Fruit fly (Drosophila melanogaster): Measurements from ENCODE around the gene Tgs1.
A peak's percentile ranks its signal among the peaks of the same experiment; 100 is the strongest.

Tgs1 gene

dm6 chr3R:18298298-18298899, 43.1 kb downstream of the Tgs1 start (continued):
- TF ChIP-seq CG15479 (GFP tag; optimal IDR thresholded peaks at IDR 0.05) = peak; percentile 53
- no peak for TF ChIP-seq dmrt99B (tag; optimal IDR thresholded peaks at IDR 0.05)
- no peak for TF ChIP-seq dan (GFP tag; IDR thresholded peaks at IDR 0.05)
- peak; percentile 40 for TF ChIP-seq CG11398 (GFP tag; optimal IDR thresholded peaks at IDR 0.05)
- TF ChIP-seq aop (GFP tag; IDR thresholded peaks at IDR 0.05) = no peak
- TF ChIP-seq sug (tag; optimal IDR thresholded peaks at IDR 0.05) = no peak
- no peak for TF ChIP-seq CG15073 (GFP tag; optimal IDR thresholded peaks at IDR 0.05)
- no peak for TF ChIP-seq E2f1 (GFP tag; IDR thresholded peaks at IDR 0.05)
- peak; percentile 2 for TF ChIP-seq CG18764 (GFP tag; optimal IDR thresholded peaks at IDR 0.05)
- no peak for TF ChIP-seq eve (GFP tag; optimal IDR thresholded peaks at IDR 0.05)
- peak; percentile 67 for TF ChIP-seq MESR4 (GFP tag; optimal IDR thresholded peaks at IDR 0.05)
- TF ChIP-seq knrl (GFP tag; IDR thresholded peaks at IDR 0.05; ENCODE audit: partially characterized antibody) = no peak
- TF ChIP-seq Myb (GFP tag; optimal IDR thresholded peaks at IDR 0.05) = no peak
- TF ChIP-seq CG4424 (GFP tag; optimal IDR thresholded peaks at IDR 0.05) = no peak
- no peak for TF ChIP-seq Neu2 (GFP tag; optimal IDR thresholded peaks at IDR 0.05; ENCODE audit: borderline replicate concordance)
- TF ChIP-seq CG2875 (GFP tag; optimal IDR thresholded peaks at IDR 0.05) = peak; percentile 3
- TF ChIP-seq Lpt (GFP tag; optimal IDR thresholded peaks at IDR 0.05) = no peak
- no peak for TF ChIP-seq fd64A (GFP tag; optimal IDR thresholded peaks at IDR 0.05)
- no peak for TF ChIP-seq CG14965 (GFP tag; optimal IDR thresholded peaks at IDR 0.05; ENCODE audit: borderline replicate concordance)
- no peak for TF ChIP-seq Oaz (GFP tag; IDR thresholded peaks at IDR 0.05)
- no peak for TF ChIP-seq CG8388 (GFP tag; optimal IDR thresholded peaks at IDR 0.05)
- TF ChIP-seq jigr1 (GFP tag; IDR thresholded peaks at IDR 0.05) = no peak
- TF ChIP-seq CG31388 (GFP tag; optimal IDR thresholded peaks at IDR 0.05) = no peak
- no peak for TF ChIP-seq D19A (tag; optimal IDR thresholded peaks at IDR 0.05)
- no peak for TF ChIP-seq Dek (tag; optimal IDR thresholded peaks at IDR 0.05)
- peak; percentile 23 for TF ChIP-seq chn (GFP tag; optimal IDR thresholded peaks at IDR 0.05)
- peak; percentile 11 for TF ChIP-seq gcm2 (GFP tag; optimal IDR thresholded peaks at IDR 0.05)
- TF ChIP-seq CG15601 (tag; optimal IDR thresholded peaks at IDR 0.05) = no peak
- peak; percentile 41 for TF ChIP-seq da (GFP tag; optimal IDR thresholded peaks at IDR 0.05)
- TF ChIP-seq CG2120 (GFP tag; optimal IDR thresholded peaks at IDR 0.05) = no peak
- TF ChIP-seq CG3407 (GFP tag; optimal IDR thresholded peaks at IDR 0.05) = no peak
- no peak for TF ChIP-seq CG13624 (GFP tag; optimal IDR thresholded peaks at IDR 0.05)
- peak; percentile 3 for TF ChIP-seq CG17359 (tag; optimal IDR thresholded peaks at IDR 0.05)
- TF ChIP-seq D (optimal IDR thresholded peaks at IDR 0.05) = peak; percentile 72
- no peak for TF ChIP-seq D (GFP tag; optimal IDR thresholded peaks at IDR 0.05)
- no peak for TF ChIP-seq Spps (tag; optimal IDR thresholded peaks at IDR 0.05)
- no peak for TF ChIP-seq CG15269 (tag; optimal IDR thresholded peaks at IDR 0.05)
- TF ChIP-seq oc (tag; optimal IDR thresholded peaks at IDR 0.05) = no peak
- TF ChIP-seq CG17385 (GFP tag; optimal IDR thresholded peaks at IDR 0.05) = peak; percentile 22
- no peak for TF ChIP-seq CG2712 (tag; optimal IDR thresholded peaks at IDR 0.05)
- no peak for TF ChIP-seq CG14014 (GFP tag; IDR thresholded peaks at IDR 0.05)
- no peak for TF ChIP-seq phol (tag; optimal IDR thresholded peaks at IDR 0.05)
- no peak for TF ChIP-seq esg (GFP tag; conservative IDR thresholded peaks at IDR 0.05)
- TF ChIP-seq al (GFP tag; IDR thresholded peaks at IDR 0.05) = no peak
- TF ChIP-seq eyg (GFP tag; optimal IDR thresholded peaks at IDR 0.05) = no peak
- TF ChIP-seq Eip74EF (GFP tag; optimal IDR thresholded peaks at IDR 0.05) = no peak
- TF ChIP-seq Ets65A (GFP tag) = peak; percentile 61
- no peak for TF ChIP-seq HHEX (GFP tag; optimal IDR thresholded peaks at IDR 0.05)
- no peak for TF ChIP-seq CG8359 (GFP tag; optimal IDR thresholded peaks at IDR 0.05; ENCODE audit: borderline replicate concordance)
- no peak for TF ChIP-seq CG6272 (GFP tag; IDR thresholded peaks at IDR 0.05)
- TF ChIP-seq Six4 (GFP tag; optimal IDR thresholded peaks at IDR 0.05) = no peak
